Worm (Caenorhabditis elegans) whole organism, L4 larva: ENCODE measurements around the gene str-35.
A peak's percentile ranks its signal among the peaks of the same experiment; 100 is the strongest.

Experiments used
- R02D3.7 ChIP-seq: fragments of 150-350 bp; sonication (generic microtip); optimal IDR thresholded peaks from 3 replicates; lab custom pipeline; 2014; ENCODE audit warnings: missing biosample characterization, missing genetic modification characterization
- T26A8.4 ChIP-seq: fragments of 200-800 bp; sonication (Bioruptor generic); IDR thresholded peaks from 2 replicates; pipeline ENCODE4 v1.3.6; 2022; ENCODE audit warnings: missing genetic modification characterization, missing compliant biosample characterization
- Y5F2A.4 ChIP-seq: fragments of 200-800 bp; sonication (Bioruptor generic); optimal IDR thresholded peaks from 2 replicates; lab custom pipeline; 2018; ENCODE audit warnings: mild to moderate bottlenecking, missing genetic modification characterization, missing compliant biosample characterization
- aha-1 ChIP-seq: fragments of 150-350 bp; peaks from one replicate; lab custom pipeline; 2014; ENCODE audit warnings: missing biosample characterization, missing genetic modification characterization
- ceh-32 ChIP-seq: sonication (generic microtip); optimal IDR thresholded peaks from 2 replicates; lab custom pipeline; 2016; ENCODE audit warnings: mild to moderate bottlenecking, missing genetic modification characterization, missing compliant biosample characterization; ENCODE audit not compliant: poor library complexity
- ces-1 ChIP-seq: fragments of 150-350 bp; sonication (generic microtip); optimal IDR thresholded peaks from 4 replicates; lab custom pipeline; 2014; ENCODE audit warnings: missing biosample characterization, missing genetic modification reagents, missing genetic modification characterization
- duxl-1 ChIP-seq: sonication (generic microtip); optimal IDR thresholded peaks from 2 replicates; lab custom pipeline; 2016; ENCODE audit warnings: mild to moderate bottlenecking, missing genetic modification characterization, moderate library complexity, missing compliant biosample characterization; ENCODE audit not compliant: poor library complexity
- egl-43 ChIP-seq: fragments of 200-800 bp; sonication (Bioruptor generic); IDR thresholded peaks from 2 replicates; pipeline ENCODE4 v1.3.6; 2022; ENCODE audit warnings: missing genetic modification reagents, missing genetic modification characterization, missing compliant biosample characterization
- hlh-30 ChIP-seq: sonication (generic microtip); optimal IDR thresholded peaks from 2 replicates; lab custom pipeline; 2017; ENCODE audit warnings: antibody characterized with exemption, mild to moderate bottlenecking, missing genetic modification characterization, missing compliant biosample characterization; ENCODE audit not compliant: insufficient read depth
- hmg-1.1 ChIP-seq: fragments of 200-800 bp; sonication (Bioruptor generic); IDR thresholded peaks from 2 replicates; pipeline ENCODE4 v1.3.6; 2022; ENCODE audit warnings: missing genetic modification reagents, missing genetic modification characterization, missing compliant biosample characterization
- lim-7 ChIP-seq: fragments of 200-800 bp; sonication (Bioruptor generic); IDR thresholded peaks from 2 replicates; pipeline ENCODE4 v1.3.6; 2022; ENCODE audit warnings: missing genetic modification characterization, missing compliant biosample characterization
- mdl-1 ChIP-seq, 2 experiments: fragments of 150-350 bp in 1 of 2; sonication (generic microtip) in 1 of 2; optimal IDR thresholded peaks; 2 replicates each; lab custom pipeline; 2014 to 2017; ENCODE audit warnings: missing biosample characterization in 2 of 2, missing genetic modification characterization in 2 of 2
- mep-1 ChIP-seq: fragments of 150-350 bp; sonication (generic microtip); optimal IDR thresholded peaks from 3 replicates; lab custom pipeline; 2014; ENCODE audit warnings: missing biosample characterization, missing genetic modification characterization
- mes-2 ChIP-seq: sonication (generic microtip); optimal IDR thresholded peaks from 2 replicates; lab custom pipeline; 2016; ENCODE audit warnings: missing genotype, mild to moderate bottlenecking, missing genetic modification characterization, missing compliant biosample characterization; ENCODE audit not compliant: poor library complexity, severe bottlenecking
- mxl-3 ChIP-seq: fragments of 200-800 bp; sonication (Bioruptor generic); optimal IDR thresholded peaks from 2 replicates; lab custom pipeline; 2018; ENCODE audit warnings: mild to moderate bottlenecking, missing genetic modification characterization, missing compliant biosample characterization
- nhr-10 ChIP-seq: fragments of 150-350 bp; optimal IDR thresholded peaks from 2 replicates; lab custom pipeline; 2014; ENCODE audit warnings: missing biosample characterization, missing genetic modification characterization
- nhr-102 ChIP-seq: sonication (generic microtip); optimal IDR thresholded peaks from 2 replicates; lab custom pipeline; 2016; ENCODE audit warnings: mild to moderate bottlenecking, missing genetic modification characterization, moderate library complexity, missing compliant biosample characterization
- nhr-11 ChIP-seq: fragments of 150-350 bp; optimal IDR thresholded peaks from 2 replicates; lab custom pipeline; 2014; ENCODE audit warnings: missing biosample characterization, missing genetic modification characterization
- nhr-25 ChIP-seq: sonication (generic microtip); optimal IDR thresholded peaks from 2 replicates; lab custom pipeline; 2017; ENCODE audit warnings: missing genetic modification characterization, mild to moderate bottlenecking, missing compliant biosample characterization, antibody characterized with exemption, moderate library complexity, borderline replicate concordance; ENCODE audit not compliant: insufficient read depth
- nhr-28 ChIP-seq: fragments of 150-350 bp; optimal IDR thresholded peaks from 2 replicates; lab custom pipeline; 2014; ENCODE audit warnings: missing biosample characterization, missing genetic modification characterization
- nhr-42 ChIP-seq: fragments of 200-800 bp; sonication (Bioruptor generic); IDR thresholded peaks from 2 replicates; pipeline ENCODE4 v1.3.6; 2022; ENCODE audit warnings: missing genetic modification characterization, missing compliant biosample characterization
- rbr-2 ChIP-seq: sonication (generic microtip); optimal IDR thresholded peaks from 2 replicates; lab custom pipeline; 2016; ENCODE audit warnings: missing genotype, missing genetic modification characterization, missing compliant biosample characterization
- set-16 ChIP-seq: fragments of 200-800 bp; sonication (Bioruptor generic); IDR thresholded peaks from 2 replicates; pipeline ENCODE4 v1.3.6; 2022; ENCODE audit warnings: missing genetic modification reagents, missing genetic modification characterization, missing compliant biosample characterization
- skn-1 ChIP-seq: fragments of 150-350 bp; optimal IDR thresholded peaks from 2 replicates; lab custom pipeline; 2014; ENCODE audit warnings: missing biosample characterization, missing genetic modification characterization
- unc-130 ChIP-seq: sonication (generic microtip); optimal IDR thresholded peaks from 2 replicates; lab custom pipeline; 2016; ENCODE audit warnings: missing genetic modification reagents, missing genetic modification characterization, missing compliant biosample characterization
- unc-62 ChIP-seq, 3 experiments: fragments of 150-350 bp in 1 of 3; sonication (generic microtip); optimal IDR thresholded peaks in 2 of 3; peaks in 1 of 3; 1 replicate in 1 of 3; 2 replicates in 2 of 3; lab custom pipeline; 2014 to 2017; ENCODE audit warnings: missing biosample characterization in 3 of 3, missing genetic modification characterization in 3 of 3, missing genetic modification reagents in 3 of 3, missing genotype in 1 of 3
- vab-7 ChIP-seq: fragments of 200-800 bp; sonication (Bioruptor generic); IDR thresholded peaks from 2 replicates; pipeline ENCODE4 v1.3.6; 2022; ENCODE audit warnings: missing genetic modification reagents, missing genetic modification characterization, missing compliant biosample characterization
- zip-2 ChIP-seq: fragments of 150-350 bp; optimal IDR thresholded peaks from 2 replicates; lab custom pipeline; 2014; ENCODE audit warnings: missing biosample characterization, missing genetic modification characterization

The str-35 gene

DNA sequence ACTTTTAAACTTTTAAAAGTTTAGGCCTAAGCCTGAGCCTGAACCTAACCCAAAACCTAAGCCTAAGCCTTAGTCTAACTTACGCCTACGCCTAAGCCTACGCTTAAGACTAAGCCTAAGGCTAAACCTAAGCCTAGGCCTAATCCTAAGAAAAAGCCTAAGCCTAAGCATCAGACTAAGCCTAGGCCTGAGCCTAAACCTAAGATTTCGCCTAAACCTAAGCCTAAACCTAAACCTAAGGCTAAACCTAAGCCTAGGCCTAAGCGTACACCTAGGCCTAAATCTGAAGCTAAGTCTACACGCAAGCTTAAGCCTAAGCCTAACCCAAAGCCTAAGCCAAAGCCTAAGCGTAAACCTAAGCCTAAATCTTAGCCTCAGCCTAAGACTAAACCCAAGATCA lies 35.7 kb downstream of the str-35 start:
- 0 out of 2 replicates have a peak, but pooled peaks have one; percentile 24 for TF ChIP-seq egl-43 (GFP tag; lab: Robert Waterston, UW)
- 0 out of 2 replicates have a peak, but pooled peaks have one; percentile 29 for TF ChIP-seq lim-7 (GFP tag; lab: Robert Waterston, UW)
- peak in 1 of 2 experiments; percentile 96 for TF ChIP-seq unc-62 (GFP tag; optimal IDR thresholded peaks at IDR 0.05 in 1 of 2; lab: Kevin White, UChicago)
- TF ChIP-seq unc-62 (tag; optimal IDR thresholded peaks at IDR 0.05; lab: Kevin White, UChicago), result no peak
- TF ChIP-seq ces-1 (GFP tag; lab: Kevin White, UChicago), result no peak

DNA sequence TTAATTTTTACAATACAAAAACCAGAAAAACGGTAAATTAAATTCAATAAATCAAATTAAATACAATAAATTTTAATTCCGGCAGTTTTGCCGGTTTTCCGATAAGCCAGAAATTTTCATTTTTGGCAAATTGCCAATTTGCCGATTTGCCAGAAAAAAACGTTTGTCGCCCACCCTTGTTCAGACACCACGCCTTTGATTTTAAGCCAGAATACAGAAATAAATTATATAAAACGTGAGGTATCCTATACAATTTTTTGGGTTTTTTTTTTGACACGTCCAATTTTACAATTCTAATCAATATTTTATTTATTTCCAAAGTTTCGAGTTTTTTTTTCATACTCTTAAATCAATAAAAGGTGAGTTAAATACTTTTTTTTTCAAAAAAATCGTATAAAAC lies 38.1 kb downstream of the str-35 start, which contains the start of gene T28F12.1:
Gene T28F12.1 (plus strand): TSS at position 301 of the 400 bp plus-strand sequence.
- no peak for TF ChIP-seq egl-43 (GFP tag; lab: Robert Waterston, UW)
- TF ChIP-seq unc-62 (GFP tag; optimal IDR thresholded peaks at IDR 0.05 in 1 of 2; lab: Kevin White, UChicago), result peak in 1 of 2 experiments; percentile 48
- TF ChIP-seq unc-62 (tag; optimal IDR thresholded peaks at IDR 0.05; lab: Kevin White, UChicago), result no peak
- TF ChIP-seq rbr-2 (tag; lab: Kevin White, UChicago), result no peak
- no peak for TF ChIP-seq skn-1 (tag; lab: Kevin White, UChicago)
- no peak for TF ChIP-seq R02D3.7 (tag; lab: Kevin White, UChicago)
- TF ChIP-seq, all 104 proteins: peak for 1

DNA sequence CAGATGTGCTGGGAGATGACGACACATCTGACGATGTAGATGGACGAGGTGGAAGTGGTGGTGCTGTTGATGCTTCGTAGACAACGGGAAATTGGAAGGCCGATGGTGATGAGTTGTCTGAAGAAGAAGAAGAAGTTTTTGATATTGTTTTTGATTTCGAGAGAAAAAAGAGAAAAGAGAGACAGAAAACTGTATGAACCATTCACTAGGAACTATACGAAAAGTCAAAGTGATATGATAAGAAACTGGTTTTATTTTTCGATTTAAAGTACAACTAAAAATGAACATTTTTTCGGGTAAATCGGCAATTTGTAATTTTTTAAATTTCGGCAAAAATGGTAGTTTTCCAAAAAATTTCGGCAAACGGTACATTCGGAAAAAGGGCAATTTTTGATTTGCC lies 44.0 kb downstream of the str-35 start:
- TF ChIP-seq unc-62 (GFP tag; optimal IDR thresholded peaks at IDR 0.05 in 1 of 2; lab: Kevin White, UChicago) (peak in 1 of 2 experiments; percentile 88), unc-62 (tag; optimal IDR thresholded peaks at IDR 0.05; lab: Kevin White, UChicago) (no peak), hmg-1.1 (GFP tag; lab: Robert Waterston, UW) (no peak), T26A8.4 (GFP tag; lab: Robert Waterston, UW) (no peak), mep-1 (no peak)

DNA sequence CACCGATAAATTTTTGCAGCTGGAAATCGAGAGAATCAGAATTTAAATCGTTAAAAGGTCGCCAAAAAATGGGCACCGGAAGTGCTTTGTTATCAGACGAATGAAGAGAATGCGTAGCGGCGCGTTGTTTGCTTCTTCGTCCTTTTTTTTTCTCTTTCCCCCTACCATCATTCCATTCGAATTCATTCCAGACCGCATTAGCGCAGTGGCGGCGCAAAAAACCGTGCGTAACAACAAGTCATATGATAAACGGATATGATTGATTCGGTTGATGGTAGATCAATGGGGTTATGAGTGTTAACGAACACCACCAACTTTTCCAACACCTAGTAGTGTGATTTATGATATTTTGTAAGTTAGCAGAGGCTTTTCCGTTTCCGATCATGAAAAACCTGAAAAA lies 48.7 kb downstream of the str-35 start:
- TF ChIP-seq nhr-10 (tag; lab: Kevin White, UChicago) (no peak), nhr-28 (tag; lab: Kevin White, UChicago) (peak; percentile 4), mes-2 (tag; lab: Kevin White, UChicago) (no peak), ceh-32 (tag; lab: Kevin White, UChicago) (no peak), hlh-30 (tag; lab: Kevin White, UChicago) (peak; percentile 1), nhr-25 (tag; lab: Kevin White, UChicago) (no peak), lim-7 (GFP tag; lab: Robert Waterston, UW) (0 out of 2 replicates have a peak, but pooled peaks have one; percentile 31), nhr-42 (GFP tag; lab: Robert Waterston, UW) (no peak), mdl-1 (tag; optimal IDR thresholded peaks at IDR 0.05; lab: Kevin White, UChicago) (peak in 1 of 2 experiments; percentile 7)

DNA sequence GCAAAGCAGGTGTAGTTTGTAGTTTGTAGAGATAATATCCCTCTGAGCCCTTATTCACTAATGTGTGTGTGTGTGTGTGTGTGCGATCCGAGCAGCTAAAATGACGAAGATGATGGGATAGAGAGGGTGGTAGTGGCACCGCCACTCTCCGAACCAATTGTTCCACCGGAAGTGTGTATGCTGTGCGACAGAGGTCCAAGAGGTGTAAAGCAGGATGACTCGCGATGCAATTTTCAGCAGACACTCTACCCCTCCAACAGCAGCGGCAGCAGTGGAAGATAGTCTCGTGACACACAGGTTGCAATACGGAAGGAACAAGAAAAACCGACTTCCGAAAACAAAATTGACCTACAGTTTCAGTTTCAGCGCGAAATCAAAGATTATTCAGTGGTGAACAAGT lies 49.2 kb downstream of the str-35 start:
- TF ChIP-seq nhr-11 (tag; lab: Kevin White, UChicago) (peak; percentile 17), aha-1 (tag; lab: Kevin White, UChicago) (peak; percentile 67), mxl-3 (GFP tag; lab: Kevin White, UChicago) (peak; percentile 9), vab-7 (GFP tag; lab: Robert Waterston, UW) (no peak), nhr-42 (GFP tag; lab: Robert Waterston, UW) (0 out of 2 replicates have a peak, but pooled peaks have one; percentile 42), unc-130 (GFP tag; lab: Kevin White, UChicago) (no peak), set-16 (GFP tag; lab: Robert Waterston, UW) (peak; percentile 12; the same call in 1 of the 2 replicates), nhr-28 (tag; lab: Kevin White, UChicago) (peak; percentile 35)
- TF ChIP-seq, all 104 proteins: peak for 6

DNA sequence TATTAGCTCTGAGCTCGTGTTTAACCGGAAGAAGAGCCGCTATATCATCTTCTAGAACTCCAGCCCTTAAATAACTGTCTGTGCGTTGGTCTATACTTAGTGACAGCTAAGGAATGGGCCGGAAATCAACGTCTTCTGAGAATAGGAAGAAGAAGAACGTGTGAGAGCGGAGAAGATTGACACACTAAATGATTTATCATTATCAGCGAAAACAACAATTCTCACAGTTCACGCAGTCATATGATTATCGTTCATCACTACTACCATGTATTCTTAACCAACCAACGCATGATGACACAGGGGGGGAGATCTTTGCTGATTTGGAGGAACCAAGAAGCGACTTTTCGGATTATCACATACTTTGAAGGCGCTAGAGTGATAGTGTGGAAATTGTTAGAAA lies 49.7 kb downstream of the str-35 start:
- TF ChIP-seq nhr-102 (tag; lab: Kevin White, UChicago) (no peak), zip-2 (tag; lab: Kevin White, UChicago) (no peak), nhr-28 (tag; lab: Kevin White, UChicago) (peak; percentile 33), mdl-1 (tag; optimal IDR thresholded peaks at IDR 0.05; lab: Kevin White, UChicago) (peak in 1 of 2 experiments; percentile 60), Y5F2A.4 (GFP tag; lab: Kevin White, UChicago) (no peak), duxl-1 (no peak), hlh-30 (tag; lab: Kevin White, UChicago) (peak; percentile 46), mxl-3 (GFP tag; lab: Kevin White, UChicago) (peak; percentile 15), aha-1 (tag; lab: Kevin White, UChicago) (peak; percentile 92)
